Worm (Caenorhabditis elegans) whole organism, L4 larva: ENCODE measurements around the gene gos-28.

Source experiments
- F10B5.3 ChIP-seq: sonication (generic microtip); optimal IDR thresholded peaks from 2 replicates; lab custom pipeline; 2016; ENCODE audit warnings: mild to moderate bottlenecking, missing genetic modification characterization, missing compliant biosample characterization
- F26F4.8 ChIP-seq: fragments of 200-800 bp; sonication (Bioruptor generic); conservative IDR thresholded peaks from 2 replicates; pipeline ENCODE4 v1.3.6; 2022; ENCODE audit warnings: missing genetic modification characterization, missing compliant biosample characterization
- F37D6.2 ChIP-seq: sonication (generic microtip); optimal IDR thresholded peaks from 2 replicates; lab custom pipeline; 2016; ENCODE audit warnings: mild to moderate bottlenecking, missing genetic modification characterization, missing compliant biosample characterization
- R02D3.7 ChIP-seq: fragments of 150-350 bp; sonication (generic microtip); optimal IDR thresholded peaks from 3 replicates; lab custom pipeline; 2014; ENCODE audit warnings: missing biosample characterization, missing genetic modification characterization
- T20F7.1 ChIP-seq: fragments of 200-800 bp; sonication (Bioruptor generic); optimal IDR thresholded peaks from 2 replicates; lab custom pipeline; 2018; ENCODE audit warnings: mild to moderate bottlenecking, missing genetic modification characterization, missing compliant biosample characterization
- Y105C5A.15 ChIP-seq: fragments of 200-800 bp; sonication (Bioruptor generic); IDR thresholded peaks from 2 replicates; pipeline ENCODE4 v1.3.6; 2022; ENCODE audit warnings: missing genetic modification characterization, missing compliant biosample characterization
- Y48G9A.11 ChIP-seq: fragments of 200-800 bp; sonication (Bioruptor generic); IDR thresholded peaks from 2 replicates; pipeline ENCODE4 v1.3.6; 2022; ENCODE audit warnings: missing genetic modification reagents, missing genetic modification characterization, missing compliant biosample characterization
- aha-1 ChIP-seq: fragments of 150-350 bp; peaks from one replicate; lab custom pipeline; 2014; ENCODE audit warnings: missing biosample characterization, missing genetic modification characterization
- ceh-20 ChIP-seq: fragments of 200-800 bp; sonication (Bioruptor generic); IDR thresholded peaks from 2 replicates; pipeline ENCODE4 v1.3.6; 2022; ENCODE audit warnings: missing genetic modification reagents, missing genetic modification characterization, missing compliant biosample characterization
- ceh-32 ChIP-seq: sonication (generic microtip); optimal IDR thresholded peaks from 2 replicates; lab custom pipeline; 2016; ENCODE audit warnings: mild to moderate bottlenecking, missing genetic modification characterization, missing compliant biosample characterization; ENCODE audit not compliant: poor library complexity
- ceh-44 ChIP-seq: fragments of 200-800 bp; sonication (Bioruptor generic); IDR thresholded peaks from 2 replicates; pipeline ENCODE4 v1.3.6; 2022; ENCODE audit warnings: missing genetic modification reagents, missing genetic modification characterization, missing compliant biosample characterization
- cey-2 ChIP-seq: sonication (generic microtip); optimal IDR thresholded peaks from 3 replicates; lab custom pipeline; 2017; ENCODE audit warnings: missing genetic modification characterization, mild to moderate bottlenecking, missing compliant biosample characterization, antibody characterized with exemption, borderline replicate concordance; ENCODE audit not compliant: insufficient read depth
- daf-12 ChIP-seq: fragments of 150-350 bp; optimal IDR thresholded peaks from 2 replicates; lab custom pipeline; 2014; ENCODE audit warnings: missing biosample characterization, missing genetic modification reagents, missing genetic modification characterization
- daf-16 ChIP-seq, 3 experiments: sonication (generic microtip); optimal IDR thresholded peaks; 2 replicates each; lab custom pipeline; 2016 to 2017; ENCODE audit warnings: missing genetic modification characterization in 3 of 3, missing genetic modification reagents in 3 of 3, mild to moderate bottlenecking in 2 of 3, missing compliant biosample characterization in 2 of 3, missing biosample characterization in 1 of 3, moderate library complexity in 1 of 3
- daf-8 ChIP-seq: fragments of 200-800 bp; sonication (Bioruptor generic); IDR thresholded peaks from 2 replicates; pipeline ENCODE4 v1.3.6; 2022; ENCODE audit warnings: missing genetic modification characterization, missing compliant biosample characterization
- dmd-6 ChIP-seq: fragments of 200-800 bp; sonication (Bioruptor generic); IDR thresholded peaks from 2 replicates; pipeline ENCODE4 v1.3.6; 2022; ENCODE audit warnings: missing genetic modification reagents, missing genetic modification characterization, missing compliant biosample characterization
- dmd-8 ChIP-seq: fragments of 200-800 bp; sonication (Bioruptor generic); IDR thresholded peaks from 2 replicates; pipeline ENCODE4 v1.3.6; 2022; ENCODE audit warnings: missing genetic modification characterization, missing compliant biosample characterization
- egl-43 ChIP-seq: fragments of 200-800 bp; sonication (Bioruptor generic); IDR thresholded peaks from 2 replicates; pipeline ENCODE4 v1.3.6; 2022; ENCODE audit warnings: missing genetic modification reagents, missing genetic modification characterization, missing compliant biosample characterization
- fkh-10 ChIP-seq: fragments of 150-350 bp; optimal IDR thresholded peaks from 2 replicates; lab custom pipeline; 2014; ENCODE audit warnings: missing biosample characterization, missing genetic modification reagents, missing genetic modification characterization
- gei-8 ChIP-seq: fragments of 200-800 bp; sonication (Bioruptor generic); optimal IDR thresholded peaks from 2 replicates; lab custom pipeline; 2018; ENCODE audit warnings: mild to moderate bottlenecking, missing genetic modification characterization, missing compliant biosample characterization
- lim-7 ChIP-seq: fragments of 200-800 bp; sonication (Bioruptor generic); IDR thresholded peaks from 2 replicates; pipeline ENCODE4 v1.3.6; 2022; ENCODE audit warnings: missing genetic modification characterization, missing compliant biosample characterization
- lin-1 ChIP-seq: fragments of 200-800 bp; sonication (Bioruptor generic); IDR thresholded peaks from 2 replicates; pipeline ENCODE4 v1.3.6; 2022; ENCODE audit warnings: missing genetic modification reagents, missing genetic modification characterization, missing compliant biosample characterization
- lin-13 ChIP-seq: fragments of 150-350 bp; optimal IDR thresholded peaks from 2 replicates; lab custom pipeline; 2014; ENCODE audit warnings: missing biosample characterization, missing genetic modification reagents, missing genetic modification characterization
- lin-15B ChIP-seq: fragments of 150-350 bp; sonication (generic microtip); optimal IDR thresholded peaks from 3 replicates; lab custom pipeline; 2014; ENCODE audit warnings: missing biosample characterization, missing genetic modification characterization
- lin-29 ChIP-seq: fragments of 200-800 bp; sonication (Bioruptor generic); IDR thresholded peaks from 2 replicates; pipeline ENCODE4 v1.3.6; 2022; ENCODE audit warnings: missing genetic modification reagents, missing genetic modification characterization, missing compliant biosample characterization
- lir-3 ChIP-seq: sonication (generic microtip); optimal IDR thresholded peaks from 2 replicates; lab custom pipeline; 2016; ENCODE audit warnings: mild to moderate bottlenecking, missing genetic modification characterization, missing compliant biosample characterization
- madf-5 ChIP-seq, 2 experiments: fragments of 200-800 bp; sonication (Bioruptor generic); IDR thresholded peaks; 2 replicates each; pipeline ENCODE4 v1.3.6; 2022; ENCODE audit warnings: missing compliant biosample characterization in 2 of 2, missing genetic modification characterization in 2 of 2
- madf-9 ChIP-seq: fragments of 200-800 bp; sonication (Bioruptor generic); conservative IDR thresholded peaks from 2 replicates; pipeline ENCODE4 v1.3.6; 2022; ENCODE audit warnings: missing genetic modification reagents, missing genetic modification characterization, missing compliant biosample characterization
- mdl-1 ChIP-seq, 2 experiments: fragments of 150-350 bp in 1 of 2; sonication (generic microtip) in 1 of 2; optimal IDR thresholded peaks; 2 replicates each; lab custom pipeline; 2014 to 2017; ENCODE audit warnings: missing biosample characterization in 2 of 2, missing genetic modification characterization in 2 of 2
- mep-1 ChIP-seq: fragments of 150-350 bp; sonication (generic microtip); optimal IDR thresholded peaks from 3 replicates; lab custom pipeline; 2014; ENCODE audit warnings: missing biosample characterization, missing genetic modification characterization
- mxl-3 ChIP-seq: fragments of 200-800 bp; sonication (Bioruptor generic); optimal IDR thresholded peaks from 2 replicates; lab custom pipeline; 2018; ENCODE audit warnings: mild to moderate bottlenecking, missing genetic modification characterization, missing compliant biosample characterization
- nhr-102 ChIP-seq: sonication (generic microtip); optimal IDR thresholded peaks from 2 replicates; lab custom pipeline; 2016; ENCODE audit warnings: mild to moderate bottlenecking, missing genetic modification characterization, moderate library complexity, missing compliant biosample characterization
- nhr-11 ChIP-seq: fragments of 150-350 bp; optimal IDR thresholded peaks from 2 replicates; lab custom pipeline; 2014; ENCODE audit warnings: missing biosample characterization, missing genetic modification characterization
- nhr-25 ChIP-seq: sonication (generic microtip); optimal IDR thresholded peaks from 2 replicates; lab custom pipeline; 2017; ENCODE audit warnings: missing genetic modification characterization, mild to moderate bottlenecking, missing compliant biosample characterization, antibody characterized with exemption, moderate library complexity, borderline replicate concordance; ENCODE audit not compliant: insufficient read depth
- nhr-42 ChIP-seq: fragments of 200-800 bp; sonication (Bioruptor generic); IDR thresholded peaks from 2 replicates; pipeline ENCODE4 v1.3.6; 2022; ENCODE audit warnings: missing genetic modification characterization, missing compliant biosample characterization
- nhr-48 ChIP-seq: sonication (generic microtip); optimal IDR thresholded peaks from 2 replicates; lab custom pipeline; 2016; ENCODE audit warnings: mild to moderate bottlenecking, missing genetic modification characterization, missing compliant biosample characterization
- nhr-6 ChIP-seq: fragments of 150-350 bp; optimal IDR thresholded peaks from 2 replicates; lab custom pipeline; 2014; ENCODE audit warnings: missing biosample characterization, missing genetic modification characterization
- pha-4 ChIP-seq, 2 experiments: fragments of 150-350 bp in 1 of 2; fragments of 200-800 bp in 1 of 2; sonication (Bioruptor generic) in 1 of 2; IDR thresholded peaks in 1 of 2; optimal IDR thresholded peaks in 1 of 2; 2 replicates each; pipeline versions ENCODE4 v1.3.6 to Lab custom; 2014 to 2022; ENCODE audit warnings: missing genetic modification characterization in 2 of 2, missing genetic modification reagents in 2 of 2, missing biosample characterization in 1 of 2, missing compliant biosample characterization in 1 of 2
- pqm-1 ChIP-seq: sonication (generic microtip); optimal IDR thresholded peaks from 2 replicates; lab custom pipeline; 2017; ENCODE audit warnings: missing biosample characterization, missing genetic modification characterization
- rbr-2 ChIP-seq: sonication (generic microtip); optimal IDR thresholded peaks from 2 replicates; lab custom pipeline; 2016; ENCODE audit warnings: missing genotype, missing genetic modification characterization, missing compliant biosample characterization
- saeg-2 ChIP-seq: fragments of 200-800 bp; sonication (Bioruptor generic); IDR thresholded peaks from 2 replicates; pipeline ENCODE4 v1.3.6; 2022; ENCODE audit warnings: missing genetic modification reagents, missing genetic modification characterization, missing compliant biosample characterization
- set-16 ChIP-seq: fragments of 200-800 bp; sonication (Bioruptor generic); IDR thresholded peaks from 2 replicates; pipeline ENCODE4 v1.3.6; 2022; ENCODE audit warnings: missing genetic modification reagents, missing genetic modification characterization, missing compliant biosample characterization
- skn-1 ChIP-seq: fragments of 150-350 bp; optimal IDR thresholded peaks from 2 replicates; lab custom pipeline; 2014; ENCODE audit warnings: missing biosample characterization, missing genetic modification characterization
- snpc-4 ChIP-seq: fragments of 150-350 bp; optimal IDR thresholded peaks from 2 replicates; lab custom pipeline; 2014; ENCODE audit warnings: missing biosample characterization, missing genetic modification characterization
- spr-3 ChIP-seq: fragments of 200-800 bp; sonication (Bioruptor generic); optimal IDR thresholded peaks from 2 replicates; lab custom pipeline; 2018; ENCODE audit warnings: mild to moderate bottlenecking, missing genetic modification characterization, missing compliant biosample characterization
- tra-1 ChIP-seq: fragments of 200-800 bp; sonication (Bioruptor generic); IDR thresholded peaks from 2 replicates; pipeline ENCODE4 v1.3.6; 2022; ENCODE audit warnings: missing genetic modification reagents, missing genetic modification characterization, missing compliant biosample characterization
- unc-39 ChIP-seq: sonication (generic microtip); optimal IDR thresholded peaks from 2 replicates; lab custom pipeline; 2017; ENCODE audit warnings: missing biosample characterization, missing genetic modification characterization
- unc-62 ChIP-seq, 3 experiments: fragments of 150-350 bp in 1 of 3; sonication (generic microtip); optimal IDR thresholded peaks in 2 of 3; peaks in 1 of 3; 1 replicate in 1 of 3; 2 replicates in 2 of 3; lab custom pipeline; 2014 to 2017; ENCODE audit warnings: missing biosample characterization in 3 of 3, missing genetic modification characterization in 3 of 3, missing genetic modification reagents in 3 of 3, missing genotype in 1 of 3
- vab-7 ChIP-seq: fragments of 200-800 bp; sonication (Bioruptor generic); IDR thresholded peaks from 2 replicates; pipeline ENCODE4 v1.3.6; 2022; ENCODE audit warnings: missing genetic modification reagents, missing genetic modification characterization, missing compliant biosample characterization
- ztf-7 ChIP-seq: fragments of 150-350 bp; optimal IDR thresholded peaks from 2 replicates; lab custom pipeline; 2014; ENCODE audit warnings: missing biosample characterization, missing genetic modification characterization

Gene gos-28

ce11 chrIII:7375434-7375833, 26.5 kb upstream of the gos-28 start (continued):
- TF ChIP-seq rbr-2 (tag; lab: Kevin White, UChicago) (no peak), nhr-102 (no peak), nhr-42 (GFP tag; lab: Robert Waterston, UW) (no peak), skn-1 (tag; lab: Kevin White, UChicago) (no peak), dmd-6 (GFP tag; lab: Robert Waterston, UW) (peak; percentile 36; the same call in 1 of the 2 replicates), snpc-4 (tag; lab: Kevin White, UChicago) (no peak), nhr-48 (peak; percentile 21), aha-1 (tag; lab: Kevin White, UChicago) (no peak), F10B5.3 (tag; lab: Kevin White, UChicago) (no peak), unc-62 (GFP tag; optimal IDR thresholded peaks at IDR 0.05 in 1 of 2; lab: Kevin White, UChicago) (peak in 1 of 2 experiments; percentile 96), unc-62 (tag; optimal IDR thresholded peaks at IDR 0.05; lab: Kevin White, UChicago) (no peak), daf-16 (GFP tag; optimal IDR thresholded peaks at IDR 0.05; lab: Kevin White, UChicago) (no peak), daf-16 (tag; optimal IDR thresholded peaks at IDR 0.05; lab: Kevin White, UChicago) (peak; percentile 71), ztf-7 (peak; percentile 26), saeg-2 (GFP tag; lab: Robert Waterston, UW) (no peak), mdl-1 (tag; optimal IDR thresholded peaks at IDR 0.05; lab: Kevin White, UChicago) (peak in 1 of 2 experiments; percentile 32), nhr-25 (no peak), unc-39 (tag; lab: Kevin White, UChicago) (no peak), lir-3 (no peak), tra-1 (GFP tag; lab: Robert Waterston, UW) (no peak), set-16 (GFP tag; lab: Robert Waterston, UW) (no peak), lim-7 (GFP tag; lab: Robert Waterston, UW) (no peak), lin-15B (tag; lab: Kevin White, UChicago) (no peak), madf-5 (GFP tag; IDR thresholded peaks at IDR 0.05; lab: Robert Waterston, UW) (no peak), madf-9 (GFP tag; lab: Robert Waterston, UW) (no peak), R02D3.7 (tag; lab: Kevin White, UChicago) (no peak), lin-1 (GFP tag; lab: Robert Waterston, UW) (0 out of 2 replicates have a peak, but pooled peaks have one; percentile 38), ceh-44 (GFP tag; lab: Robert Waterston, UW) (no peak), pqm-1 (tag; lab: Kevin White, UChicago) (peak; percentile 80), vab-7 (0 out of 2 replicates have a peak, but pooled peaks have one; percentile 20), T20F7.1 (GFP tag; lab: Kevin White, UChicago) (no peak), mxl-3 (GFP tag; lab: Kevin White, UChicago) (peak; percentile 71), cey-2 (tag; lab: Kevin White, UChicago) (no peak), F37D6.2 (tag; lab: Kevin White, UChicago) (no peak), dmd-8 (GFP tag; lab: Robert Waterston, UW) (no peak), Y105C5A.15 (GFP tag; lab: Robert Waterston, UW) (no peak), nhr-6 (no peak), mep-1 (peak; percentile 12), egl-43 (no peak), gei-8 (no peak), nhr-11 (tag; lab: Kevin White, UChicago) (no peak), daf-12 (tag; lab: Kevin White, UChicago) (no peak), ceh-32 (tag; lab: Kevin White, UChicago) (no peak), F26F4.8 (GFP tag; lab: Robert Waterston, UW) (no peak), Y48G9A.11 (no peak), lin-29 (GFP tag; lab: Robert Waterston, UW) (no peak), lin-13 (GFP tag; lab: Kevin White, UChicago) (no peak), fkh-10 (GFP tag; lab: Kevin White, UChicago) (no peak), pha-4 (GFP tag; IDR thresholded peaks at IDR 0.05; lab: Robert Waterston, UW) (no peak), pha-4 (tag; optimal IDR thresholded peaks at IDR 0.05; lab: Kevin White, UChicago) (no peak), daf-8 (no peak), spr-3 (GFP tag; lab: Kevin White, UChicago) (no peak), ceh-20 (GFP tag; lab: Robert Waterston, UW) (no peak)
